Worm (Caenorhabditis elegans) whole organism, L4 larva: ENCODE measurements around the gene ZK688.10.

Source experiments
- ceh-62 ChIP-seq: sonication (generic microtip); optimal IDR thresholded peaks from 2 replicates; lab custom pipeline; 2017; ENCODE audit warnings: missing biosample characterization, missing genetic modification characterization
- fkh-10 ChIP-seq: fragments of 150-350 bp; optimal IDR thresholded peaks from 2 replicates; lab custom pipeline; 2014; ENCODE audit warnings: missing biosample characterization, missing genetic modification reagents, missing genetic modification characterization
- lim-7 ChIP-seq: fragments of 200-800 bp; sonication (Bioruptor generic); IDR thresholded peaks from 2 replicates; pipeline ENCODE4 v1.3.6; 2022; ENCODE audit warnings: missing genetic modification characterization, missing compliant biosample characterization
- lin-15B ChIP-seq: fragments of 150-350 bp; sonication (generic microtip); optimal IDR thresholded peaks from 3 replicates; lab custom pipeline; 2014; ENCODE audit warnings: missing biosample characterization, missing genetic modification characterization
- lin-39 ChIP-seq: fragments of 150-350 bp; optimal IDR thresholded peaks from 2 replicates; lab custom pipeline; 2014; ENCODE audit warnings: missing biosample characterization, missing genetic modification reagents, missing genetic modification characterization
- mdl-1 ChIP-seq, 2 experiments: fragments of 150-350 bp in 1 of 2; sonication (generic microtip) in 1 of 2; optimal IDR thresholded peaks; 2 replicates each; lab custom pipeline; 2014 to 2017; ENCODE audit warnings: missing biosample characterization in 2 of 2, missing genetic modification characterization in 2 of 2
- mep-1 ChIP-seq: fragments of 150-350 bp; sonication (generic microtip); optimal IDR thresholded peaks from 3 replicates; lab custom pipeline; 2014; ENCODE audit warnings: missing biosample characterization, missing genetic modification characterization
- nhr-25 ChIP-seq: sonication (generic microtip); optimal IDR thresholded peaks from 2 replicates; lab custom pipeline; 2017; ENCODE audit warnings: missing genetic modification characterization, mild to moderate bottlenecking, missing compliant biosample characterization, antibody characterized with exemption, moderate library complexity, borderline replicate concordance; ENCODE audit not compliant: insufficient read depth

DNA sequence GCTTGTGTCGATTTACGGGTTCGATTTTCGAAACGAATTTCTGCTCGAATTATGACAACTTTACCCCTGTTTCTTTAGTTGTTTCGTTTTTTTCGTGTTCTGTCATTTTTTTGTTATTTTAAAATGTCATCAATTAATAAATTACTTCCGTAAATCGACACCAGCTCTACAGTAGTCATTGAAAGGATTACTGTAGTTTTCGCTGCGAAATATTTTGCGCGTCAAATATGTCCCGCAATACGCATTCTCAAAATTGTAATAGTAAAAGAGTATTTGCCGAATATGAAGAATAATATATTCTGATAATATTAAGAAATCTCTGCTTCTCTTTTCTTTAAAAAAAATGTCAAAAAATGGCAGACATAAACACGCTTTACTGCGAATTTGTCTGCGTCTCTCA, 3.6 kb downstream of the ZK688.10 start:
- TF ChIP-seq fkh-10 (GFP tag; lab: Kevin White, UChicago): no peak
- TF ChIP-seq lin-39 (tag; lab: Kevin White, UChicago): no peak
- no peak for TF ChIP-seq lin-15B (tag; lab: Kevin White, UChicago)
- TF ChIP-seq ceh-62 (tag; lab: Kevin White, UChicago): no peak
- no peak for TF ChIP-seq mep-1 (tag; lab: Kevin White, UChicago)
- no peak for TF ChIP-seq nhr-25 (tag; lab: Kevin White, UChicago)
- no peak for TF ChIP-seq mdl-1 (tag; optimal IDR thresholded peaks at IDR 0.05; lab: Kevin White, UChicago)
- TF ChIP-seq lim-7 (GFP tag; lab: Robert Waterston, UW): no peak
